Worm (Caenorhabditis elegans) whole organism, L4/young adult: Measurements from ENCODE around the gene gcy-4.

Experiments
- W03F9.2 ChIP-seq: fragments of 150-350 bp; optimal IDR thresholded peaks from 2 replicates; lab custom pipeline; 2014; ENCODE audit warnings: missing biosample characterization, missing genetic modification characterization
- him-1 ChIP-seq: sonication (generic microtip); optimal IDR thresholded peaks from 2 replicates; lab custom pipeline; 2016; ENCODE audit warnings: missing genotype, missing genetic modification reagents, missing genetic modification characterization, missing compliant biosample characterization

ce11 chrII:10309337-10309736 is 711 bp upstream of the gcy-4 start, which contains the start of gene ZK970.8:
- TF ChIP-seq W03F9.2 (no peak), him-1 (tag; lab: Kevin White, UChicago) (no peak)
